Worm (Caenorhabditis elegans) whole organism, L3 larva: ENCODE measurements around the gene F31B9.2.

ENCODE experiments used
- ama-1 ChIP-seq: fragments of 150-350 bp; optimal IDR thresholded peaks from 2 replicates; lab custom pipeline; 2018
- elt-2 ChIP-seq: sonication (generic microtip); optimal IDR thresholded peaks from 2 replicates; lab custom pipeline; 2016; ENCODE audit warnings: missing genetic modification reagents, mild to moderate bottlenecking, missing genetic modification characterization, missing compliant biosample characterization
- lin-39 ChIP-seq: fragments of 150-350 bp; optimal IDR thresholded peaks from 2 replicates; lab custom pipeline; 2018; ENCODE audit warnings: missing biosample characterization, missing genetic modification reagents, missing genetic modification characterization
- lsy-12 ChIP-seq: sonication (generic microtip); optimal IDR thresholded peaks from 2 replicates; lab custom pipeline; 2016; ENCODE audit warnings: mild to moderate bottlenecking, missing genetic modification characterization, missing compliant biosample characterization
- nfya-1 ChIP-seq: sonication (generic microtip); optimal IDR thresholded peaks from 2 replicates; lab custom pipeline; 2017; ENCODE audit warnings: missing genetic modification characterization, mild to moderate bottlenecking, missing compliant biosample characterization, antibody characterized with exemption, moderate library complexity; ENCODE audit not compliant: insufficient read depth
- nhr-11 ChIP-seq: fragments of 150-350 bp; optimal IDR thresholded peaks from 2 replicates; lab custom pipeline; 2014; ENCODE audit warnings: missing biosample characterization, missing genetic modification characterization
- nhr-28 ChIP-seq: fragments of 150-350 bp; optimal IDR thresholded peaks from 2 replicates; lab custom pipeline; 2014; ENCODE audit warnings: missing biosample characterization, missing genetic modification characterization
- nhr-76 ChIP-seq: fragments of 150-350 bp; sonication (generic microtip); optimal IDR thresholded peaks from 5 replicates; lab custom pipeline; 2014; ENCODE audit warnings: missing biosample characterization, missing genetic modification characterization
- sea-2 ChIP-seq: fragments of 150-350 bp; sonication (generic microtip); optimal IDR thresholded peaks from 4 replicates; lab custom pipeline; 2014; ENCODE audit warnings: missing biosample characterization, missing genetic modification reagents, missing genetic modification characterization
- skn-1 ChIP-seq: fragments of 150-350 bp; optimal IDR thresholded peaks from 2 replicates; lab custom pipeline; 2014; ENCODE audit warnings: missing biosample characterization, missing genetic modification characterization
- snpc-4 ChIP-seq: fragments of 150-350 bp; optimal IDR thresholded peaks from 2 replicates; lab custom pipeline; 2014; ENCODE audit warnings: missing biosample characterization, missing genetic modification characterization
- unc-39 ChIP-seq: sonication (generic microtip); optimal IDR thresholded peaks from 4 replicates; lab custom pipeline; 2017; ENCODE audit warnings: missing biosample characterization, missing genetic modification characterization
- unc-62 ChIP-seq: fragments of 150-350 bp; sonication (generic microtip); optimal IDR thresholded peaks from 4 replicates; lab custom pipeline; 2014; ENCODE audit warnings: missing biosample characterization, missing genetic modification reagents, missing genetic modification characterization

DNA sequence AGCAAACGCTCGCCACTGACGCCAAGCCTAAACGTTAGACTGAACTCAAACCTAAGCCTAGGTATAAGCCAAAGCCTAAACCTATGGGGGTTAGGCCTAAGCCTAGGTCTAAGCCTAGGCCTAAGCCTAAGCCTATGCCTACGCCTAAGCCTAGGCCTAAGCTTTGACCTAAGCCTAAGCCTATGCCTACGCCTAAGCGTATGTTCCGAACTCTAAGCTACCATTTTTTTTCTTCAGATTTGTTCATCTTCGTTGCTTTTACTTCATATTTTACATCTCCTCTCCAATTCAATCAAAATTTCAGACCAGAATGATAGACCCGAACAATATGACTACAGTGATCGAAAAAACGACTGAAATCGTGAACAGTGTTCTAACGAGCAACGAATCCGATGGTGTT lies 6.8 kb upstream of the F31B9.2 start, which contains the start of gene npr-33:
- TF ChIP-seq nhr-76 (tag; lab: Kevin White, UChicago) = no peak
- TF ChIP-seq unc-62 (GFP tag; lab: Kevin White, UChicago) = no peak
- TF ChIP-seq nhr-11 = no peak
- no peak for TF ChIP-seq lin-39
- no peak for TF ChIP-seq lsy-12 (tag; lab: Kevin White, UChicago)
- no peak for TF ChIP-seq sea-2 (GFP tag; lab: Kevin White, UChicago)
- no peak for TF ChIP-seq ama-1
- TF ChIP-seq snpc-4 (tag; lab: Kevin White, UChicago) = no peak
- TF ChIP-seq nfya-1 (tag; lab: Kevin White, UChicago) = no peak
- TF ChIP-seq unc-39 (tag; lab: Kevin White, UChicago) = no peak
- TF ChIP-seq skn-1 (tag; lab: Kevin White, UChicago) = no peak
- no peak for TF ChIP-seq nhr-28 (tag; lab: Kevin White, UChicago)
- no peak for TF ChIP-seq elt-2
